Worm (Caenorhabditis elegans) whole organism, L2 larva: ENCODE data around the gene F39H12.1.

Experiments used
- Y55F3AM.14 ChIP-seq: fragments of 200-800 bp; sonication (Bioruptor generic); optimal IDR thresholded peaks from 2 replicates; lab custom pipeline; 2018; ENCODE audit warnings: mild to moderate bottlenecking, missing genetic modification characterization, missing compliant biosample characterization
- ama-1 ChIP-seq: fragments of 150-350 bp; optimal IDR thresholded peaks from 2 replicates; lab custom pipeline; 2018; ENCODE audit warnings: inconsistent platforms
- dmd-4 ChIP-seq: sonication (generic microtip); optimal IDR thresholded peaks from 2 replicates; lab custom pipeline; 2017; ENCODE audit warnings: missing biosample characterization, missing genetic modification characterization
- lin-39 ChIP-seq: fragments of 150-350 bp; optimal IDR thresholded peaks from 2 replicates; lab custom pipeline; 2014; ENCODE audit warnings: missing biosample characterization, missing genetic modification reagents, missing genetic modification characterization
- mdl-1 ChIP-seq, 2 experiments: fragments of 150-350 bp in 1 of 2; sonication (generic microtip) in 1 of 2; optimal IDR thresholded peaks; 2 replicates each; lab custom pipeline; 2017; ENCODE audit warnings: missing biosample characterization in 2 of 2, missing genetic modification characterization in 2 of 2

DNA sequence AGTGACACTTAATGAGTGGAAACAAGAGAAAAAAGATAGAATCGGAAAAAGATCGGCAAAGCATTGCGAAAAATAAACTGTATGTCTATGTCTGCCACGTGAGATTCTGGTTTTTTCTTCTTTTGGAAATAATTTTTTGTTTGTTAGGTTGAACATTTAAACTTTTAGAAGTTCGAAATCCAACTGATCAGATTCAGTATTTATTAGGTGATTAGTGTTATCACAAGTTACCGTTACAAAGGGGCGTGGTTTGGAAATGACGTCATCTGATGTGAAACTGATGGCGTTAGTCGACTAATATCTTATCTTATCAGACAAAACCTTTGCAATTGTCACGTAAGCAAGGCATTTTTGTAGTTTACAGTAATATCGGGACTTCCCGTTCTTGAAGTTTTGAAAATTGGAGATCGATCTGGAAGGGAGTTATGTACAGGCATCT is 29.7 kb downstream of the F39H12.1 start:
- TF ChIP-seq dmd-4 (no peak), ama-1 (lab: Kevin White, UChicago) (no peak), mdl-1 (tag; optimal IDR thresholded peaks at IDR 0.05; lab: Kevin White, UChicago) (peak; percentile 53 to 77), lin-39 (tag; lab: Kevin White, UChicago) (no peak), Y55F3AM.14 (GFP tag; lab: Kevin White, UChicago) (no peak)
